Fruit fly (Drosophila melanogaster) whole organism, embryonic: ENCODE data around the gene Plap.
A peak's percentile ranks its signal among the peaks of the same experiment; 100 is the strongest.

Experiments
- CG10267 ChIP-seq: fragments of 200-800 bp; sonication (Bioruptor generic); optimal IDR thresholded peaks from 2 replicates; lab custom pipeline; 2018; ENCODE audit warnings: missing biosample characterization, mild to moderate bottlenecking, missing genetic modification characterization, moderate library complexity
- CG10654 ChIP-seq: fragments of 200-800 bp; sonication (Bioruptor generic); optimal IDR thresholded peaks from 2 replicates; lab custom pipeline; 2016; ENCODE audit warnings: missing biosample characterization, missing genetic modification characterization
- CG11456 ChIP-seq: fragments of 200-800 bp; sonication (Bioruptor generic); IDR thresholded peaks from 3 replicates; pipeline ENCODE4 v1.3.6; 2022; ENCODE audit warnings: missing biosample characterization, missing genetic modification characterization
- CG11504 ChIP-seq: fragments of 200-800 bp; sonication (Bioruptor generic); optimal IDR thresholded peaks from 3 replicates; lab custom pipeline; 2019; ENCODE audit warnings: missing biosample characterization, mild to moderate bottlenecking, missing genetic modification characterization, moderate library complexity
- CG12071 ChIP-seq: fragments of 200-800 bp; sonication (Bioruptor generic); optimal IDR thresholded peaks from 3 replicates; lab custom pipeline; 2018; ENCODE audit warnings: missing biosample characterization, mild to moderate bottlenecking, missing genetic modification characterization
- CG12236 ChIP-seq: fragments of 200-800 bp; sonication (Bioruptor generic); optimal IDR thresholded peaks from 2 replicates; lab custom pipeline; 2016; ENCODE audit warnings: missing biosample characterization, missing genetic modification characterization
- CG12744 ChIP-seq: fragments of 200-800 bp; sonication (Bioruptor generic); optimal IDR thresholded peaks from 2 replicates; lab custom pipeline; 2016; ENCODE audit warnings: missing biosample characterization, missing genetic modification characterization
- CG12769 ChIP-seq: fragments of 200-800 bp; sonication (Bioruptor generic); optimal IDR thresholded peaks from 2 replicates; lab custom pipeline; 2019; ENCODE audit warnings: missing biosample characterization, mild to moderate bottlenecking, missing genetic modification characterization, moderate library complexity
- CG12942 ChIP-seq: fragments of 200-800 bp; sonication (Bioruptor generic); optimal IDR thresholded peaks from 3 replicates; lab custom pipeline; 2016; ENCODE audit warnings: missing biosample characterization, missing genetic modification characterization
- CG13894 ChIP-seq: fragments of 200-800 bp; sonication (Bioruptor generic); optimal IDR thresholded peaks from 3 replicates; lab custom pipeline; 2018; ENCODE audit warnings: missing biosample characterization, mild to moderate bottlenecking, missing genetic modification characterization, moderate library complexity
- CG16813 ChIP-seq: fragments of 200-800 bp; sonication (Bioruptor generic); IDR thresholded peaks from 3 replicates; pipeline ENCODE4 v1.3.6; 2022; ENCODE audit warnings: missing biosample characterization, missing genetic modification characterization; ENCODE audit not compliant: partially characterized antibody
- CG16815 ChIP-seq: fragments of 200-800 bp; sonication (Bioruptor generic); optimal IDR thresholded peaks from 3 replicates; lab custom pipeline; 2017; ENCODE audit warnings: missing biosample characterization, mild to moderate bottlenecking, missing genetic modification characterization
- CG17802 ChIP-seq: fragments of 200-800 bp; sonication (Bioruptor generic); optimal IDR thresholded peaks from 2 replicates; lab custom pipeline; 2018; ENCODE audit warnings: missing biosample characterization, mild to moderate bottlenecking, missing genetic modification characterization, moderate library complexity
- CG1832 ChIP-seq: fragments of 200-800 bp; sonication (Bioruptor generic); optimal IDR thresholded peaks from 2 replicates; lab custom pipeline; 2017; ENCODE audit warnings: missing biosample characterization, mild to moderate bottlenecking, missing genetic modification characterization, inconsistent platforms
- CG34376 ChIP-seq: fragments of 200-800 bp; sonication (Bioruptor generic); optimal IDR thresholded peaks from 2 replicates; lab custom pipeline; 2018; ENCODE audit warnings: missing biosample characterization, mild to moderate bottlenecking, missing genetic modification characterization
- CG3838 ChIP-seq: fragments of 200-800 bp; sonication (Bioruptor generic); optimal IDR thresholded peaks from 3 replicates; lab custom pipeline; 2016; ENCODE audit warnings: missing biosample characterization, missing genetic modification characterization
- CG4360 ChIP-seq: fragments of 200-800 bp; sonication (Bioruptor generic); IDR thresholded peaks from 2 replicates; pipeline ENCODE4 v1.3.6; 2022; ENCODE audit warnings: missing biosample characterization, missing genetic modification characterization
- CG6272 ChIP-seq: fragments of 200-800 bp; sonication (Bioruptor generic); IDR thresholded peaks from 2 replicates; pipeline ENCODE4 v1.3.6; 2022; ENCODE audit warnings: missing biosample characterization, missing genetic modification characterization
- CG6791 ChIP-seq: fragments of 200-800 bp; sonication (Bioruptor generic); IDR thresholded peaks from 3 replicates; pipeline ENCODE4 v1.3.6; 2022; ENCODE audit warnings: missing biosample characterization, missing genetic modification characterization; ENCODE audit not compliant: partially characterized antibody
- CG8089 ChIP-seq: fragments of 200-800 bp; sonication (Bioruptor generic); optimal IDR thresholded peaks from 3 replicates; lab custom pipeline; 2016; ENCODE audit warnings: missing biosample characterization, missing genetic modification characterization
- Chrac-16 ChIP-seq: fragments of 200-800 bp; sonication (Bioruptor generic); optimal IDR thresholded peaks from 3 replicates; lab custom pipeline; 2016; ENCODE audit warnings: missing biosample characterization, missing genetic modification characterization
- D ChIP-seq, 2 experiments: fragments of 200-800 bp in 1 of 2; fragments of >200 bp in 1 of 2; sonication (Bioruptor generic) in 1 of 2; optimal IDR thresholded peaks; 2 replicates in 1 of 2; 3 replicates in 1 of 2; lab custom pipeline; 2017; ENCODE audit warnings: mild to moderate bottlenecking in 1 of 2, missing biosample characterization in 1 of 2, missing genetic modification characterization in 1 of 2, missing genetic modification reagents in 1 of 2
- Doc3 ChIP-seq: fragments of 200-800 bp; sonication (Bioruptor generic); IDR thresholded peaks from 3 replicates; pipeline ENCODE4 v1.3.6; 2022; ENCODE audit warnings: missing biosample characterization, missing genetic modification characterization; ENCODE audit not compliant: partially characterized antibody
- Hmr ChIP-seq: fragments of 200-800 bp; sonication (Bioruptor generic); optimal IDR thresholded peaks from 3 replicates; lab custom pipeline; 2017; ENCODE audit warnings: mild to moderate bottlenecking, missing biosample characterization, missing genetic modification reagents, missing genetic modification characterization
- Hsf ChIP-seq: fragments of 200-800 bp; sonication (Bioruptor generic); optimal IDR thresholded peaks from 3 replicates; lab custom pipeline; 2016; ENCODE audit warnings: missing biosample characterization, missing genetic modification characterization
- Meics ChIP-seq: fragments of 200-800 bp; sonication (Bioruptor generic); optimal IDR thresholded peaks from 2 replicates; lab custom pipeline; 2017; ENCODE audit warnings: missing biosample characterization, mild to moderate bottlenecking, missing genetic modification characterization
- Tbp ChIP-seq: fragments of >200 bp; optimal IDR thresholded peaks from 2 replicates; lab custom pipeline; 2018; ENCODE audit warnings: missing biosample characterization, missing genetic modification characterization
- Vsx1 ChIP-seq: fragments of 200-800 bp; sonication (Bioruptor generic); optimal IDR thresholded peaks from 2 replicates; lab custom pipeline; 2017; ENCODE audit warnings: missing biosample characterization, mild to moderate bottlenecking, missing genetic modification characterization, missing genetic modification reagents
- Xbp1 ChIP-seq: fragments of 200-800 bp; sonication (Bioruptor generic); optimal IDR thresholded peaks from 3 replicates; lab custom pipeline; 2016; ENCODE audit warnings: missing biosample characterization, mild to moderate bottlenecking, missing genetic modification characterization
- az2 ChIP-seq: fragments of 200-800 bp; sonication (Bioruptor generic); optimal IDR thresholded peaks from 3 replicates; lab custom pipeline; 2016; ENCODE audit warnings: missing biosample characterization, missing genetic modification characterization
- corto ChIP-seq: fragments of 200-800 bp; sonication (Bioruptor generic); optimal IDR thresholded peaks from 2 replicates; lab custom pipeline; 2016; ENCODE audit warnings: missing biosample characterization, mild to moderate bottlenecking, missing genetic modification characterization, moderate library complexity
- crc ChIP-seq: fragments of 200-800 bp; sonication (Bioruptor generic); optimal IDR thresholded peaks from 2 replicates; lab custom pipeline; 2016; ENCODE audit warnings: missing biosample characterization, missing genetic modification characterization
- croc ChIP-seq: fragments of 200-800 bp; sonication (Bioruptor generic); conservative IDR thresholded peaks from 3 replicates; pipeline ENCODE4 v1.3.6; 2022; ENCODE audit warnings: missing biosample characterization, missing genetic modification characterization
- dan ChIP-seq: fragments of 200-800 bp; sonication (Bioruptor generic); IDR thresholded peaks from 2 replicates; pipeline ENCODE4 v1.3.6; 2022; ENCODE audit warnings: missing biosample characterization, missing genetic modification characterization
- dysf ChIP-seq: fragments of 200-800 bp; sonication (Bioruptor generic); IDR thresholded peaks from 3 replicates; pipeline ENCODE4 v1.3.6; 2022; ENCODE audit warnings: missing biosample characterization, missing genetic modification characterization
- emc ChIP-seq: fragments of 200-800 bp; sonication (Bioruptor generic); optimal IDR thresholded peaks from 2 replicates; lab custom pipeline; 2016; ENCODE audit warnings: missing biosample characterization, missing genetic modification characterization
- ems ChIP-seq: fragments of 200-800 bp; sonication (Bioruptor generic); optimal IDR thresholded peaks from 3 replicates; lab custom pipeline; 2016; ENCODE audit warnings: missing biosample characterization, missing genetic modification characterization
- fd3F ChIP-seq: fragments of 200-800 bp; sonication (Bioruptor generic); optimal IDR thresholded peaks from 2 replicates; lab custom pipeline; 2018; ENCODE audit warnings: missing biosample characterization, mild to moderate bottlenecking, missing genetic modification characterization, moderate library complexity
- gt ChIP-seq: fragments of 200-800 bp; sonication (Bioruptor generic); IDR thresholded peaks from 2 replicates; pipeline ENCODE4 v1.3.6; 2022; ENCODE audit warnings: missing biosample characterization, missing genetic modification characterization
- hth ChIP-seq: fragments of >200 bp; optimal IDR thresholded peaks from 2 replicates; lab custom pipeline; 2017; ENCODE audit warnings: inconsistent platforms
- jing ChIP-seq: fragments of 200-800 bp; sonication (Bioruptor generic); optimal IDR thresholded peaks from 2 replicates; lab custom pipeline; 2018; ENCODE audit warnings: missing biosample characterization, mild to moderate bottlenecking, missing genetic modification characterization
- klu ChIP-seq: fragments of 200-800 bp; sonication (Bioruptor generic); IDR thresholded peaks from 2 replicates; pipeline ENCODE4 v1.3.6; 2022; ENCODE audit warnings: missing biosample characterization, missing genetic modification characterization
- knrl ChIP-seq: fragments of 200-800 bp; sonication (Bioruptor generic); IDR thresholded peaks from 3 replicates; pipeline ENCODE4 v1.3.6; 2022; ENCODE audit warnings: missing biosample characterization, missing genetic modification characterization; ENCODE audit not compliant: partially characterized antibody
- nerfin-1 ChIP-seq: fragments of 200-800 bp; sonication (Bioruptor generic); optimal IDR thresholded peaks from 3 replicates; lab custom pipeline; 2019; ENCODE audit warnings: missing biosample characterization, mild to moderate bottlenecking, missing genetic modification characterization, moderate library complexity
- slou ChIP-seq: fragments of 200-800 bp; sonication (Bioruptor generic); optimal IDR thresholded peaks from 3 replicates; lab custom pipeline; 2016; ENCODE audit warnings: missing biosample characterization, missing genetic modification characterization
- sob ChIP-seq: fragments of 200-800 bp; sonication (Bioruptor generic); IDR thresholded peaks from 2 replicates; pipeline ENCODE4 v1.3.6; 2022; ENCODE audit warnings: missing biosample characterization, missing genetic modification characterization
- sr ChIP-seq: fragments of 200-800 bp; sonication (Bioruptor generic); IDR thresholded peaks from 3 replicates; pipeline ENCODE4 v1.3.6; 2022; ENCODE audit warnings: missing biosample characterization, missing genetic modification characterization
- vfl ChIP-seq: fragments of 200-800 bp; sonication (Bioruptor generic); optimal IDR thresholded peaks from 2 replicates; lab custom pipeline; 2016; ENCODE audit warnings: missing biosample characterization, missing genetic modification characterization

Plap gene

DNA sequence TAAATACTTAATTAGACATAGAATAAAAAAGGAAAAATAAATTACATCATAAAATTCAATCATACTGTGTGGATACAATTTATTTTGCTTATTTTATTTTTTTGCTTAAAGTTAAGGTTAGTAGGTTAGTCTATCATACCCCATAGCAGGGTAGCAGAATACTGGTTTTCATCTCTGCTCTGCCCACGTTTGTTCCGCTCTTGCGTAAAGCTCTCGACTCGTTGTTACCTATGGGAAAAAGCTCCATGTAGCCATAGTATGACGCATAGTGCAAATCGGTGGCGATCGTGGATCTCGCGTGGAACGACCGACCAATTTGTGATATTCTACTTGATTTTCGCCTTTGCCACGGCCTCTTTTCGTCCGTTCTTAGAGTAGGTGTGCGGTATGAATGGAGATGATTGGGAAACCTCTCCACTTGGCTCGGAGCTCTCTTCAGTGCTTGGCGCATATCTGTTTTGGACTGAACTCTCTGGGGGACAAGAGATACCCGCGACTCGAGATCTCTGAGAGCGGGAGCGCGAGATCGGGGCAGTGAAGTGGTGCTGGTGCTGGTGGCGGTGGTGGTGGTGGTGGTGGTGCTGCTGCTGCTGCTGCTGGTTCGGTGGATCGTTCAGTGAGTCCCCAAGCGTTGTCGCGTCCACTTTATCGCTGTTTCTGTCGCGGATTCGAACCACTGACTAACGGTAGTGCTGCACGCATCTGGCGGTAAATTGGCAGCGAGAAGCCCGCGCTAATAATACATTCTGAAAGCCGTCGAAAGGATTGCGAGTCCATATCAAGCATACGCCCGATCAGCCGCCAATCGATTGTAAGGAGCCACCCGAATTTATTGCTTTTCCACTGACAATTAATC, 15.7 kb upstream of the Plap start, which contains the start of gene CG5001:
Gene CG5001 (plus strand): TSS at position 116 of the 856 bp plus-strand sequence.
- TF ChIP-seq CG16813 (GFP tag; lab: Robert Waterston, UW) (peak; percentile 35; the same call in 1 of the 3 replicates), CG12071 (GFP tag; lab: Kevin White, UChicago) (peak; percentile 80), CG16815 (peak; percentile 41), CG12942 (GFP tag; lab: Kevin White, UChicago) (peak; percentile 73), Tbp (GFP tag; lab: Kevin White, UChicago) (no peak), Xbp1 (GFP tag; lab: Kevin White, UChicago) (peak; percentile 88), dysf (peak; percentile 91), knrl (GFP tag; lab: Robert Waterston, UW) (no peak), gt (GFP tag; lab: Robert Waterston, UW) (peak; percentile 47; the same call in 1 of the 2 replicates), CG10654 (peak; percentile 74), Hmr (GFP tag; lab: Kevin White, UChicago) (peak; percentile 78), ems (GFP tag; lab: Kevin White, UChicago) (peak; percentile 75), CG8089 (peak; percentile 13), nerfin-1 (tag; lab: Kevin White, UChicago) (peak; percentile 86), CG6791 (GFP tag; lab: Robert Waterston, UW) (no peak), CG3838 (GFP tag; lab: Kevin White, UChicago) (no peak), Doc3 (GFP tag; lab: Robert Waterston, UW) (no peak), CG6272 (GFP tag; lab: Robert Waterston, UW) (peak; percentile 65), fd3F (GFP tag; lab: Kevin White, UChicago) (peak; percentile 73), CG13894 (peak; percentile 86), Hsf (GFP tag; lab: Kevin White, UChicago) (peak; percentile 79), CG10267 (peak; percentile 81), corto (no peak), CG17802 (peak; percentile 42), slou (GFP tag; lab: Kevin White, UChicago) (peak; percentile 65), klu (GFP tag; lab: Robert Waterston, UW) (peak; percentile 82), CG12769 (tag; lab: Kevin White, UChicago) (peak; percentile 90), crc (GFP tag; lab: Kevin White, UChicago) (peak; percentile 34), vfl (GFP tag; lab: Kevin White, UChicago) (peak; percentile 47), CG34376 (GFP tag; lab: Kevin White, UChicago) (peak; percentile 83), CG4360 (GFP tag; lab: Robert Waterston, UW) (no peak), CG11504 (tag; lab: Kevin White, UChicago) (no peak), sr (GFP tag; lab: Robert Waterston, UW) (peak; percentile 94), CG12744 (GFP tag; lab: Kevin White, UChicago) (peak; percentile 56), sob (GFP tag; lab: Robert Waterston, UW) (peak; percentile 88), emc (peak; percentile 51), D (optimal IDR thresholded peaks at IDR 0.05; lab: Kevin White, UChicago) (no peak), D (GFP tag; optimal IDR thresholded peaks at IDR 0.05; lab: Kevin White, UChicago) (no peak), CG1832 (GFP tag; lab: Kevin White, UChicago) (no peak), jing (no peak), dan (GFP tag; lab: Robert Waterston, UW) (no peak), croc (peak; percentile 36; the same call in 1 of the 3 replicates), Vsx1 (GFP tag; lab: Kevin White, UChicago) (no peak), az2 (GFP tag; lab: Kevin White, UChicago) (peak; percentile 85), hth (lab: Kevin White, UChicago) (no peak), Meics (GFP tag; lab: Kevin White, UChicago) (peak; percentile 84), CG11456 (GFP tag; lab: Robert Waterston, UW) (peak; percentile 92), Chrac-16 (GFP tag; lab: Kevin White, UChicago) (peak; percentile 78), CG12236 (peak; percentile 27)
